Worm (Caenorhabditis elegans) whole organism, early embryonic: Measurements from ENCODE around the gene Y43F8B.3.

ENCODE experiments used
- ama-1 ChIP-seq: fragments of 150-350 bp; optimal IDR thresholded peaks from 2 replicates; lab custom pipeline; 2014
- flt-1 ChIP-seq: fragments of 200-800 bp; sonication (Bioruptor generic); IDR thresholded peaks from 2 replicates; pipeline ENCODE4 v1.3.6; 2022; ENCODE audit warnings: missing genetic modification characterization, missing compliant biosample characterization
- scrt-1 ChIP-seq: fragments of 200-800 bp; sonication (Bioruptor generic); IDR thresholded peaks from 2 replicates; pipeline ENCODE4 v1.3.6; 2022; ENCODE audit warnings: missing genetic modification characterization, missing compliant biosample characterization

DNA sequence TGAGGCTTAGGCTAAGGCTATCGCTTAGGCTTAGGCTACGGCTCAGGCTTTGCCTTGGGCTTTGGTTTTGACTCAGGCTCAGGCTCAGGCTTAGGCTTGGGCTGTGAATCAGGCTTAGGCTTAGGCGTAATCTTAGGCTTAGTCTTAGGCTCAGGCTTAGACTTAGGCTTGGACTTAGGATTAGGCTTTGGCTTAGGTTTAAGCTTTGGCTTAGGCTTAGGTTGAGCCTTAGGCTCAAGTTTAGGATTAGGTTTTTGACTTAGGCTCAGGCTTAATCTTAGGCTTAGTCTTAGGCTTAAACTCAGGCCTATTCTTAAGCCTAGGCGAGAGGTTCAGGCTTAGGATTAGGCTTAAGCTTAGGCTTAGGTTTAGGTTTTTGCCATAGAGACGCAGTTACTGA lies 7.5 kb downstream of the Y43F8B.3 start:
- TF ChIP-seq ama-1 (no peak), scrt-1 (GFP tag; lab: Robert Waterston, UW) (no peak), flt-1 (GFP tag; lab: Robert Waterston, UW) (no peak)
